In the genomic region with DNA sequence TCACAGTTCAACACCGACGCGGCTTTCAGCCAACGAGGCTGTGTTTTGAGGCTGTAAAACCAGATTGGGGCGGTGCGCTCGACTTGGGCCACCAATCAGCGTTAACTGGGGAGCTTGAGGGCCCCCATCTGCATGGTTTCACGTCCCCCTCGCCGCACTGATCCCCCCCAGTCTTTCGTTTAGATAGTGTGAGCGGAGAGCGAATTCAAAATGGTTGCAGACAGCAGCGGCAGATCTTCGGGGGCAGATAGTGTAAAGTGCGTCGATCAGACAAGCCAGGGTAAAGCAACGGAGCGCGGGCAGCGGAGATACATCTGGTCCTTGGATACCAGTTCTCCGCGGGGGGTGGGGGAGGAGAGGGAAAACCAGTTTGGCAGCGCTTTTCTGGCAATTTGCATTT, we compare ENCODE assay signal across 2 fruit fly cellular contexts.
TF ChIP-seq lines count a peak whose summit lies in the region.

No protein-coding gene starts in this region.

TF ChIP-seq in whole organism, embryonic, 481 proteins besides CTCF, POLR2A, EP300 and RAD21 (continued from another document):
- TF ChIP-seq CG6791 (GFP tag; IDR thresholded peaks at IDR 0.05; lab: Robert Waterston, UW; ENCODE audit: partially characterized antibody) (0 out of 3 replicates have a peak, but pooled peaks have one; percentile 27), CG3726 (GFP tag; IDR thresholded peaks at IDR 0.05; lab: Robert Waterston, UW) (0 out of 3 replicates have a peak, but pooled peaks have one; percentile 33), Nf-YC (tag; optimal IDR thresholded peaks at IDR 0.05; lab: Kevin White, UChicago) (peak; percentile 98), CG1647 (GFP tag; optimal IDR thresholded peaks at IDR 0.05; lab: Kevin White, UChicago) (no peak), lmd (GFP tag; IDR thresholded peaks at IDR 0.05; lab: Robert Waterston, UW) (no peak), psq (GFP tag; optimal IDR thresholded peaks at IDR 0.05; lab: Kevin White, UChicago) (no peak), CG16863 (GFP tag; optimal IDR thresholded peaks at IDR 0.05; lab: Kevin White, UChicago) (no peak), Neu2 (GFP tag; optimal IDR thresholded peaks at IDR 0.05; lab: Kevin White, UChicago; ENCODE audit: borderline replicate concordance) (no peak), Hr51 (GFP tag; optimal IDR thresholded peaks at IDR 0.05; lab: Kevin White, UChicago) (no peak), Sox102F (GFP tag; optimal IDR thresholded peaks at IDR 0.05; lab: Kevin White, UChicago) (no peak), Nf-YB (GFP tag; optimal IDR thresholded peaks at IDR 0.05; lab: Kevin White, UChicago) (peak; percentile 97), sisA (GFP tag; IDR thresholded peaks at IDR 0.05; lab: Robert Waterston, UW) (no peak), so (GFP tag; IDR thresholded peaks at IDR 0.05; lab: Robert Waterston, UW) (no peak), Nf-YA (GFP tag; IDR thresholded peaks at IDR 0.05; lab: Robert Waterston, UW) (peak; percentile 27; the same call in 1 of the 2 replicates), jigr1 (GFP tag; IDR thresholded peaks at IDR 0.05; lab: Robert Waterston, UW) (no peak), CG3995 (GFP tag; optimal IDR thresholded peaks at IDR 0.05; lab: Kevin White, UChicago) (no peak), CG1792 (GFP tag; optimal IDR thresholded peaks at IDR 0.05; lab: Kevin White, UChicago) (no peak), Dip2 (GFP tag; IDR thresholded peaks at IDR 0.05; lab: Robert Waterston, UW) (no peak)

TF ChIP-seq in whole organism, prepupa, 60 proteins besides CTCF, POLR2A, EP300 and RAD21 (continued from another document):
- TF ChIP-seq topi (GFP tag; optimal IDR thresholded peaks at IDR 0.05; lab: Kevin White, UChicago) (no peak), cyc (GFP tag; optimal IDR thresholded peaks at IDR 0.05; lab: Kevin White, UChicago) (no peak), CG6792 (GFP tag; optimal IDR thresholded peaks at IDR 0.05; lab: Kevin White, UChicago) (no peak), Lpt (GFP tag; optimal IDR thresholded peaks at IDR 0.05; lab: Kevin White, UChicago) (no peak), CG8119 (GFP tag; IDR thresholded peaks at IDR 0.05; lab: Robert Waterston, UW) (no peak), Met (GFP tag; optimal IDR thresholded peaks at IDR 0.05; lab: Kevin White, UChicago) (no peak), CG1621 (tag; optimal IDR thresholded peaks at IDR 0.05; lab: Kevin White, UChicago) (no peak), CG8319 (GFP tag; optimal IDR thresholded peaks at IDR 0.05; lab: Kevin White, UChicago) (no peak), Sox15 (GFP tag; optimal IDR thresholded peaks at IDR 0.05; lab: Kevin White, UChicago) (no peak), OdsH (GFP tag; optimal IDR thresholded peaks at IDR 0.05; lab: Kevin White, UChicago) (no peak), Eip93F (GFP tag; optimal IDR thresholded peaks at IDR 0.05; lab: Kevin White, UChicago) (no peak), CG3032 (tag; optimal IDR thresholded peaks at IDR 0.05; lab: Kevin White, UChicago) (peak; percentile 8)
TF ChIP-seq in whole organism, prepupa: peak in this region for 5.
